Worm (Caenorhabditis elegans): ENCODE data around the gene tag-290.

tag-290 gene

DNA sequence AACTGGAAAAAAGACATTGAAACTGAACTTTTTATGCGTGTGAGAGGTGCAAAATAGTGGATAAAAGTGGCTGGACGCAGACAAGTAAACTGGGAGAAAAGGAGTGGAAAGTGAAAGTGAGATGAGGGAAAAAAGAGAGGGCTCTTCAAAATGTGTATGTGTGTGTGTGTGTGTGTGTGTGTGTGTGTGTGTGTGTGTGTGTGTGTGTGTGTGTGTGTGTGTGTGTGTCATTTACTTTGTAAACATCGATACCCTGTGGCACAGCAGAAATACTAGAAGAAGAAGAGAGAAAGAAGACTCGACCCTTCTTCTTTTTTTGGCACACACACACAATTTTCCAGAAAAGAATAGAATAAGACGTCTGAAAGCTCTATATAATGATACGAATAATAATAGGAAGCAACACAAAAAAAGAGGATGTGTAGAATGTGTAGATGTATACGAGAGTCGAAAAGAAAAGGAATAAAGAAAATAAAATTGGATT, 25.6 kb downstream of the tag-290 start (continued):
- TF ChIP-seq unc-86 (tag; optimal IDR thresholded peaks at IDR 0.05) (peak; percentile 28), pqm-1 (tag; optimal IDR thresholded peaks at IDR 0.05) (no peak), egl-27 (tag; optimal IDR thresholded peaks at IDR 0.05) (peak in 1 of 2 experiments; percentile 1), ceh-88 (GFP tag; IDR thresholded peaks at IDR 0.05) (peak; percentile 57; the same call in 1 of the 2 replicates), tlp-1 (tag; optimal IDR thresholded peaks at IDR 0.05) (no peak), ceh-8 (GFP tag; optimal IDR thresholded peaks at IDR 0.05) (peak; percentile 33), egl-13 (tag; optimal IDR thresholded peaks at IDR 0.05) (peak; percentile 50), nhr-19 (GFP tag; conservative IDR thresholded peaks at IDR 0.05) (peak; percentile 78), mdl-1 (tag; optimal IDR thresholded peaks at IDR 0.05) (peak in 1 of 2 experiments; percentile 40), dsc-1 (tag; optimal IDR thresholded peaks at IDR 0.05) (peak; percentile 51), ceh-90 (tag; optimal IDR thresholded peaks at IDR 0.05) (no peak), ztf-11 (tag; optimal IDR thresholded peaks at IDR 0.05) (no peak), nhr-77 (tag; optimal IDR thresholded peaks at IDR 0.05) (peak; percentile 12), unc-130 (tag; optimal IDR thresholded peaks at IDR 0.05) (peak; percentile 15), ceh-63 (GFP tag; optimal IDR thresholded peaks at IDR 0.05) (peak; percentile 70), elt-2 (tag; optimal IDR thresholded peaks at IDR 0.05) (no peak), blmp-1 (tag; optimal IDR thresholded peaks at IDR 0.05) (peak; percentile 62), sup-37 (GFP tag; optimal IDR thresholded peaks at IDR 0.05) (peak; percentile 10), lin-35 (GFP tag; optimal IDR thresholded peaks at IDR 0.05) (peak in 1 of 2 experiments; percentile 51), fkh-8 (tag; optimal IDR thresholded peaks at IDR 0.05) (peak; percentile 70), nhr-12 (tag; optimal IDR thresholded peaks at IDR 0.05) (no peak), tbx-2 (tag; optimal IDR thresholded peaks at IDR 0.05) (peak; percentile 36), nhr-90 (tag; optimal IDR thresholded peaks at IDR 0.05; ENCODE audit: poor library complexity) (no peak), xbp-1 (tag; optimal IDR thresholded peaks at IDR 0.05) (no peak), ama-1 (optimal IDR thresholded peaks at IDR 0.05) (no peak), isw-1 (GFP tag; IDR thresholded peaks at IDR 0.05) (peak; percentile 50), nhr-76 (tag; optimal IDR thresholded peaks at IDR 0.05) (no peak), alr-1 (tag; optimal IDR thresholded peaks at IDR 0.05; ENCODE audit: borderline replicate concordance) (no peak), lin-15B (tag; optimal IDR thresholded peaks at IDR 0.05) (no peak), unc-30 (tag; optimal IDR thresholded peaks at IDR 0.05) (no peak), elt-3 (tag; optimal IDR thresholded peaks at IDR 0.05) (no peak), mab-9 (GFP tag; IDR thresholded peaks at IDR 0.05) (no peak), lir-3 (tag; optimal IDR thresholded peaks at IDR 0.05; ENCODE audit: poor library complexity) (no peak), irx-1 (tag; optimal IDR thresholded peaks at IDR 0.05) (peak; percentile 21), lsy-2 (tag; optimal IDR thresholded peaks at IDR 0.05) (peak; percentile 50 to 66), pag-3 (tag; optimal IDR thresholded peaks at IDR 0.05; ENCODE audit: borderline replicate concordance, insufficient read depth) (no peak), hlh-17 (GFP tag; optimal IDR thresholded peaks at IDR 0.05; ENCODE audit: borderline replicate concordance) (no peak), mef-2 (tag; optimal IDR thresholded peaks at IDR 0.05) (no peak), nhr-85 (tag) (peak; percentile 68), lin-14 (GFP tag; optimal IDR thresholded peaks at IDR 0.05) (peak; percentile 95), mep-1 (tag; optimal IDR thresholded peaks at IDR 0.05) (peak; percentile 43), grh-1 (GFP tag; IDR thresholded peaks at IDR 0.05) (no peak), aha-1 (tag; optimal IDR thresholded peaks at IDR 0.05) (no peak), nhr-11 (tag; optimal IDR thresholded peaks at IDR 0.05) (no peak), skn-1 (tag; optimal IDR thresholded peaks at IDR 0.05) (no peak), zip-4 (GFP tag; optimal IDR thresholded peaks at IDR 0.05) (peak; percentile 23), C34B4.2 (tag; optimal IDR thresholded peaks at IDR 0.05) (no peak)
